Worm (Caenorhabditis elegans): Measurements from ENCODE around the gene nas-19.
A peak's percentile ranks its signal among the peaks of the same experiment; 100 is the strongest.

nas-19 gene

DNA sequence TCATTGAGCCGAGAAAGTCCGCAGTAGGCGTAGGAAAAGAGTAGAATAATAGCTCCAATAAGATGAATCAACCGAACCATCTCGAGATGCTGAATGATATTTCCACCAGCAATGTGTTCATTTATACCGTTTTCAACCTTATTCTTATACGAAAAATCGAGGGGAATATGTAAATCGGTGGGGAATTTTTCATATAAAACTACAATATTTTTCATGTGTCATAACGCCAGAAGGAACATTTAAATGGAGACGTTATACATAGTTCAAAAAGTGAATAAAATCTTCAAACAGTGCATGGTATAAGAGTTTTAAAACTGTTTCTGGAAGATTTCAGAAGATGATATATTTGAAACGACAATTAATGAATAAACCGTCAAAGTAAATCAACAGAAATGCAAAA, at the start of gene nas-19:
Gene nas-19 (minus strand): TSS at position 101 of the 400 bp plus-strand sequence.
- TF ChIP-seq ztf-23 (GFP tag; IDR thresholded peaks at IDR 0.05) (no peak), tab-1 (GFP tag; IDR thresholded peaks at IDR 0.05) (no peak), ztf-29 (GFP tag; IDR thresholded peaks at IDR 0.05) (no peak), ref-1 (GFP tag; conservative IDR thresholded peaks at IDR 0.05) (no peak), klf-2 (GFP tag; conservative IDR thresholded peaks at IDR 0.05) (no peak)

DNA sequence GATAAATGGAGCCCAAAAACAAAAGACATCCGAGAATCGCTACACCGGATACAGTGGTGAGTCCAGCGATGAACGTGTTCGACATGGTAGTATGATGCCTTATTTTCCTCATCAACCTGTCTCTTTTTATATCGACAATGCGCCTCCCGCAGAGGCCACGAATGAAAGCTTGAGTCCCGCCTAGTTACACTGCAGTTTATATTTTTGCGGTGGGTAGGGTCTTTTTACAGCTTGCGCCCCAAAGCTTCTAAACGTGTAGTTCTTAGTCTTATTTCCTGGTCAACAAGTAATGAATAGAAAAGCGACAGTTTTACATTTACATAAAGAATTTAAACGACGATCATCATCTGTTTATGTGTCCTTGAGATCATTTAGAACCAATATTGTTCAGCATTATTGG, 47.7 kb upstream of the nas-19 start, which contains the start of gene col-156:
Gene col-156 (minus strand): TSS at position 101 of the 400 bp plus-strand sequence.
- TF ChIP-seq med-1 (GFP tag; optimal IDR thresholded peaks at IDR 0.05; ENCODE audit: insufficient read depth) (no peak), T22C8.4 (GFP tag; IDR thresholded peaks at IDR 0.05) (no peak), ztf-29 (GFP tag; IDR thresholded peaks at IDR 0.05) (no peak), ref-1 (GFP tag; conservative IDR thresholded peaks at IDR 0.05) (no peak), cog-1 (tag; optimal IDR thresholded peaks at IDR 0.05) (no peak), klf-2 (GFP tag; conservative IDR thresholded peaks at IDR 0.05) (no peak), flt-1 (GFP tag; IDR thresholded peaks at IDR 0.05) (no peak), tab-1 (GFP tag; IDR thresholded peaks at IDR 0.05) (no peak), ztf-23 (GFP tag; IDR thresholded peaks at IDR 0.05) (no peak)

DNA sequence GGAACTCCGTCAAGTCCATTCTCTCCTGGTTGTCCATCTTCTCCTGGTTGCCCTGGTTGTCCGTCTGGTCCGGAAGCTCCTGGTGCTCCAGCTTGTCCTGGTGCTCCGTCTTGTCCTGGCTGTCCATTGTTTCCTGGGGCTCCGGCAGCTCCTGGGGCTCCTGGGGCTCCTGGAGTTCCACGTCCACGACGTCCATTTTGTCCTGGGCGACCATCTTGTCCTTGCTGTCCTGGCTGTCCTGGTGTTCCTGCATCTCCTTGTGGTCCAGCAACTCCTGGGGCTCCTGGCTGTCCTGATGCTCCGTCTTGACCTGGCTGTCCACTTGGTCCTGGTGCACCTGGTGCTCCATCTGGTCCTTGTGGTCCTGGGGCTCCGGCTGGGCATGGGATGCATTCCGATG, 46.9 kb upstream of the nas-19 start:
- TF ChIP-seq ref-1 (GFP tag; conservative IDR thresholded peaks at IDR 0.05) (no peak), T22C8.4 (GFP tag; IDR thresholded peaks at IDR 0.05) (no peak), cog-1 (tag; optimal IDR thresholded peaks at IDR 0.05) (no peak), flt-1 (GFP tag; IDR thresholded peaks at IDR 0.05) (no peak), tab-1 (GFP tag; IDR thresholded peaks at IDR 0.05) (no peak), ztf-23 (GFP tag; IDR thresholded peaks at IDR 0.05) (no peak), klf-2 (GFP tag; conservative IDR thresholded peaks at IDR 0.05) (no peak), med-1 (GFP tag; optimal IDR thresholded peaks at IDR 0.05; ENCODE audit: insufficient read depth) (no peak), ztf-29 (GFP tag; IDR thresholded peaks at IDR 0.05) (no peak)

DNA sequence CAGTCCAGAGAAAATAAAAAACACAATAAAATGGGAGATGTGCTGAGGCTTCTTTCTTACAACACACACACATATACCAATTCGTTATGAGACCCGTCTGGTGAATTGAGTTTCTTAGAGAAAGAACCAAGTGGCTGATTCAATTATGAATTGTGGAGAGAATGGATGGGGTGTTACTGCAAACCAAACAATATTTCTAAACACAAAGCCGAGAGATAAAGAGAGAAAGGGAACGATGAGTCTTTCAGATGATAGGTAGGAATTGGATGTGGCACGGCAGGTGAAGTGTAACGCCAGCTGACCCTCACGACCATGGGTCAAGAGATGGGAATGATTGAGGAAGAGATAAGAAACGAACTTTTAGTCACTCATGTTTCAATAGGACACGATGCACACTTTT, 43.8 kb upstream of the nas-19 start, which contains the start of gene mig-17:
Gene mig-17 (plus strand): TSS at position 389 of the 400 bp plus-strand sequence.
- no peak for TF ChIP-seq flt-1 (GFP tag; IDR thresholded peaks at IDR 0.05)
- TF ChIP-seq med-1 (GFP tag; optimal IDR thresholded peaks at IDR 0.05; ENCODE audit: insufficient read depth) = no peak
- no peak for TF ChIP-seq tab-1 (GFP tag; IDR thresholded peaks at IDR 0.05)
- no peak for TF ChIP-seq ref-1 (GFP tag; conservative IDR thresholded peaks at IDR 0.05)
- no peak for TF ChIP-seq T22C8.4 (GFP tag; IDR thresholded peaks at IDR 0.05)
- no peak for TF ChIP-seq cog-1 (tag; optimal IDR thresholded peaks at IDR 0.05)
- no peak for TF ChIP-seq ztf-29 (GFP tag; IDR thresholded peaks at IDR 0.05)
- no peak for TF ChIP-seq klf-2 (GFP tag; conservative IDR thresholded peaks at IDR 0.05)
- TF ChIP-seq ztf-23 (GFP tag; IDR thresholded peaks at IDR 0.05) = no peak

DNA sequence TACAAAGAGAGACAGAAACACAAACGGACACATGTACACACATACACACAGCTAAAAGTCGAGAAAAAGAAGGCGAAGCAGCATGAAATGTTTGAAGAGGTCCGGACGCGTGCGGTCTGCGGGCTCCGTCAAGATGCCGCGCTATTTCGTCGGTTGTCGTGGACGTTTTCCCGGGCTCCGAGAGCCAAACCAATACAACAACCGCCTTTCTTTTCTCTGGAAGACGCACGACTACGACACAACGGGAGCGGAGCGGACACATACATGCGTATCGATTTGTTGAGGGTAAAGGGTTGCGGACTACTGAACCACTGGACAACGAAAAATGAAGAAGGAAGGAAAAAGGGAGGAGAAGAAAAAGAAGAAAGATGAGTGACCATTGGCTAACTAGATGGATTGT, 42.9 kb upstream of the nas-19 start:
- TF ChIP-seq T22C8.4 (GFP tag; IDR thresholded peaks at IDR 0.05) (peak; percentile 41; the same call in 1 of the 2 replicates), tab-1 (GFP tag; IDR thresholded peaks at IDR 0.05) (no peak)

DNA sequence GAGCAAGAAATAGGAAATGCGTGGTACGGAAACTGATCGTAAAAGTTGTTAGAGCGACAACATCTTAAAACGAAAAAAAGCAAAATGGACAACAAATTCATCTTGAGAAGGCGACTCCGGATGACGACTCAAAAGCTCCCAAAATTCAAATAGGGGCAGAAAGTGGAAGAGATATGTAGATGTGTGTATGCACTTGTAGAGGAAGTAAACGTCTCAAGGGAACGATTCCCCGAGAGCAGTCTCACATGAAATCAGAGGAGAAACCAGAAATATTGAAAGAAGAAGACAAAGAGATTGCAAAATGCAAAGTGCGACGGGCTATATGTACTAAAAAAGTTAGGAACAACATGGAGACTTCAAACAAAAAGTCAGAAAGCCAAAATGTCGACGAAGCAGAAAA, 41.0 kb upstream of the nas-19 start, which contains the start of gene F57B7.2:
Gene F57B7.2 (minus strand): TSS at position 101 of the 400 bp plus-strand sequence.
- TF ChIP-seq klf-2 (GFP tag; conservative IDR thresholded peaks at IDR 0.05) = no peak
- no peak for TF ChIP-seq T22C8.4 (GFP tag; IDR thresholded peaks at IDR 0.05)
- no peak for TF ChIP-seq ztf-29 (GFP tag; IDR thresholded peaks at IDR 0.05)
- no peak for TF ChIP-seq flt-1 (GFP tag; IDR thresholded peaks at IDR 0.05)
- TF ChIP-seq cog-1 (tag; optimal IDR thresholded peaks at IDR 0.05) = no peak
- TF ChIP-seq ztf-23 (GFP tag; IDR thresholded peaks at IDR 0.05) = no peak
- TF ChIP-seq ref-1 (GFP tag; conservative IDR thresholded peaks at IDR 0.05) = no peak
- no peak for TF ChIP-seq tab-1 (GFP tag; IDR thresholded peaks at IDR 0.05)
- TF ChIP-seq med-1 (GFP tag; optimal IDR thresholded peaks at IDR 0.05; ENCODE audit: insufficient read depth) = no peak

DNA sequence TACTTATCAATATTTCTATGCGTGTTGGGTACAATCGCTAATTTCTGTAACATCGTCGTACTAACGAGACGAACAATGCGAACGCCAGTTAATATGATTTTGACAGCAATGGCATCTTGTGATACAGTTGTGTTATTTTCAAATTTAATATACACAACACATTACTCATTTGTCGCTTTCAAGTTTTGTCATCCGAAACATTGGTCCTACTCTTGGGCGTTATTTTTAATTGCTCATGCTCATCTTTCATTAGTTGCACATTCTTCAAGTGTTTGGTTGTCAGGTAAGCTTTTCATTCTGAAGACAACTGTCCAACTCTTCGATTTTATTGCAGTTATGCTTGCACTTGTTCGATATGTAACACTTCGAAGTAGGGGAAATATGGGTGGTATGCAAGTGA, 36.7 kb upstream of the nas-19 start:
- TF ChIP-seq T22C8.4 (GFP tag; IDR thresholded peaks at IDR 0.05) (no peak), ref-1 (GFP tag; conservative IDR thresholded peaks at IDR 0.05) (no peak), tab-1 (GFP tag; IDR thresholded peaks at IDR 0.05) (no peak), cog-1 (tag; optimal IDR thresholded peaks at IDR 0.05) (no peak), med-1 (GFP tag; optimal IDR thresholded peaks at IDR 0.05; ENCODE audit: insufficient read depth) (no peak), klf-2 (GFP tag; conservative IDR thresholded peaks at IDR 0.05) (no peak), flt-1 (GFP tag; IDR thresholded peaks at IDR 0.05) (no peak), ztf-29 (GFP tag; IDR thresholded peaks at IDR 0.05) (no peak)

DNA sequence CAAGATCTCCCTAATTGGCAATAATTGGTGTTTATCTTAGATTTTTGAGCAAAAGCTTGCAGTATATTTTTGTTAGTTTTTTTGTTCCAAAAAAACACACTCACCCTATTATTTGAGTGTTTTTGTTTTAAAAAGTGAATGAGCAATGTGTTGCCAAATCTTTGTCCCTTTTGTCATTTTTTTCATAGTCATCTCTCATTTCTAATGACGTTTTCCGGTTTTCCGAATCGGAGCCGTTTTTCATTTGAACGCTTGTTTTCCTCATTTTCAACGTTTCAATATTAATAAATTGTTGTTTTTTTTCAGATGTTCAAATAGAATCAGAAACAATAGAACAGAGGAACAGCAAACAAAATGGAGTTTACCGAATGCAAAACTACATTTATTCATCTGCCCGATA, 36.0 kb upstream of the nas-19 start, which contains the start of gene dmsr-1:
Gene dmsr-1 (plus strand): TSS at position 301 of the 400 bp plus-strand sequence.
- TF ChIP-seq ztf-23 (GFP tag; IDR thresholded peaks at IDR 0.05) (no peak), tab-1 (GFP tag; IDR thresholded peaks at IDR 0.05) (no peak), med-1 (GFP tag; optimal IDR thresholded peaks at IDR 0.05; ENCODE audit: insufficient read depth) (no peak), cog-1 (tag; optimal IDR thresholded peaks at IDR 0.05) (no peak), klf-2 (GFP tag; conservative IDR thresholded peaks at IDR 0.05) (no peak), ztf-29 (GFP tag; IDR thresholded peaks at IDR 0.05) (no peak), T22C8.4 (GFP tag; IDR thresholded peaks at IDR 0.05) (no peak), ref-1 (GFP tag; conservative IDR thresholded peaks at IDR 0.05) (no peak), flt-1 (GFP tag; IDR thresholded peaks at IDR 0.05) (no peak)

DNA sequence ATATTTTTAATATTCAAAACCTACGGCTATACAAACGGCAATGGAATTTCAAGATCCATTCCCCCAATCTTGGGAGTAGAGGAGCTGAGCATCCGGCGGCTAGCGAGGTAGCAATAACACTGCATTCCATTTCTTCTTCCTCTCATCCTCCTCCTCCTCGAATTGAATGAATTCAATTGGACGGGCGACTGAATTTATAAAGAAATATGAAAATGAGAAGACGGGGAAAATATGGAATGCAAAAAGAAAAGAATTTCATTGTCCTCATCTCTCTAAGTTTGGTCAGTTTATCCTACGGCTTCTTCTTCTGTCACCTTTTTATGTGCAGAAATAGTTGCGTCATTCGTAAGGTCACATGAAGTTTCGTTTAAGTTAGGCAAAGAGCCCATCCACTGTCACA, 33.9 kb upstream of the nas-19 start:
- TF ChIP-seq ztf-29 (GFP tag; IDR thresholded peaks at IDR 0.05) (no peak), T22C8.4 (GFP tag; IDR thresholded peaks at IDR 0.05) (no peak), klf-2 (GFP tag; conservative IDR thresholded peaks at IDR 0.05) (no peak), ztf-23 (GFP tag; IDR thresholded peaks at IDR 0.05) (no peak), tab-1 (GFP tag; IDR thresholded peaks at IDR 0.05) (no peak), cog-1 (tag; optimal IDR thresholded peaks at IDR 0.05) (no peak), med-1 (GFP tag; optimal IDR thresholded peaks at IDR 0.05; ENCODE audit: insufficient read depth) (no peak), flt-1 (GFP tag; IDR thresholded peaks at IDR 0.05) (no peak)

DNA sequence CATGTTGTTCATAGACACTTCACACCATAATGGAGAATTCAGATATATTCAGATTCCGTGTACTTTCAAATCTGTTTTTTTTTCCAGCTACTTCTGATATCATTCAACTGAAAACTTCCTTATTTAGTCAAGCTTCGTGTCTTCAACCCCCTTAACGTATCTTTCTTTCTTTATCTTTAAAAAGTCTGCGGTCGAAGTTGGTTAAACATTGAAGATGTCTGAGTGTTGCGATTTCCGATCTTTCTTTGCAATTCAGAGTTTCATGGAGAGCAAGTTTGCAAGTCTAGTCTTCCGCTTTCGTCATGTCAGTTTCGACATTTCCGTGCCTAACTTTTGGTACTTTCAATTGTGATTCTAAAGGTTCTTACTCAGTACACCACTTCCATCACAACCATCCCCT, 32.7 kb upstream of the nas-19 start:
- TF ChIP-seq ref-1 (GFP tag; conservative IDR thresholded peaks at IDR 0.05) (no peak), ztf-29 (GFP tag; IDR thresholded peaks at IDR 0.05) (no peak)

Data from whole organism, midembryonic.